Fruit fly (Drosophila melanogaster) whole organism, prepupa: ENCODE data around the gene CG46439.

Source experiments
- CG3032 ChIP-seq: fragments of 200-800 bp; optimal IDR thresholded peaks from 2 replicates; lab custom pipeline; 2019; ENCODE audit warnings: missing biosample characterization, mild to moderate bottlenecking, missing genetic modification characterization, moderate library complexity
- CG9139 ChIP-seq: fragments of 200-800 bp; sonication (Bioruptor generic); optimal IDR thresholded peaks from 3 replicates; lab custom pipeline; 2017; ENCODE audit warnings: missing biosample characterization, mild to moderate bottlenecking, missing genetic modification characterization
- Ets96B ChIP-seq: fragments of 200-800 bp; optimal IDR thresholded peaks from 2 replicates; lab custom pipeline; 2019; ENCODE audit warnings: missing biosample characterization, mild to moderate bottlenecking, missing genetic modification characterization, moderate library complexity
- Hr39 ChIP-seq: fragments of 200-800 bp; sonication (Bioruptor generic); optimal IDR thresholded peaks from 2 replicates; lab custom pipeline; 2016; ENCODE audit warnings: missing biosample characterization, missing genetic modification characterization
- Sox102F ChIP-seq: fragments of 200-800 bp; sonication (Bioruptor generic); optimal IDR thresholded peaks from 2 replicates; lab custom pipeline; 2016; ENCODE audit warnings: missing biosample characterization, mild to moderate bottlenecking, missing genetic modification characterization
- acj6 ChIP-seq: fragments of 200-800 bp; sonication (Bioruptor generic); optimal IDR thresholded peaks from 3 replicates; lab custom pipeline; 2016; ENCODE audit warnings: missing biosample characterization, missing genetic modification characterization
- fd59A ChIP-seq: fragments of 200-800 bp; sonication (Bioruptor generic); optimal IDR thresholded peaks from 2 replicates; lab custom pipeline; 2017; ENCODE audit warnings: missing biosample characterization, mild to moderate bottlenecking, missing genetic modification characterization, missing genetic modification reagents
- net ChIP-seq: fragments of 200-800 bp; sonication (Bioruptor generic); optimal IDR thresholded peaks from 3 replicates; lab custom pipeline; 2016; ENCODE audit warnings: missing biosample characterization, missing genetic modification characterization
- salr ChIP-seq, 2 experiments: fragments of 200-800 bp; sonication (Bioruptor generic); optimal IDR thresholded peaks; 3 replicates each; lab custom pipeline; 2016 to 2018; ENCODE audit warnings: missing biosample characterization in 2 of 2, missing genetic modification characterization in 2 of 2, mild to moderate bottlenecking in 1 of 2

DNA sequence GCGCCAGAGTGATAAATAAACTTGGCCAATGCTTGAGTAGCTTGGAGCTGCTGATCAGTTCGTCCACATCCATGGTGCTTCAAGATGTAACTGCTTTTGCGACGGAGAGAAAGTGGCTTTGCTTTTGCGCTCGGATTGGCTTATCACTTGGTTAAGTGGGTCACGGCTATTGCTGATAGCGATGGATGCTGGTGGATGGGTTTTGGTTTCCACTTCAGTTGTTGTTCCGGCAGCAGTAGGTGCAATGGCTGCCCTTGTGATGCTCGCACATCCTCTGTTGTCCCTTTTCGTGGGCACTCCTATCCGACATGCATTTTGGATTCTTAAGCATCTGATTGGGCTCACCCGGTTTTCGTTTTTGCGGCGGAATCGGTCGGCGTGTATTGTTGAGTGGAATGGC lies 1.8 kb downstream of the CG46439 start:
- no peak for TF ChIP-seq fd59A (GFP tag; lab: Kevin White, UChicago)
- TF ChIP-seq Sox102F (GFP tag; lab: Kevin White, UChicago) = no peak
- TF ChIP-seq Hr39 (GFP tag; lab: Kevin White, UChicago) = no peak
- no peak for TF ChIP-seq CG9139 (GFP tag; lab: Kevin White, UChicago)
- no peak for TF ChIP-seq Ets96B (tag; lab: Kevin White, UChicago)
- no peak for TF ChIP-seq CG3032 (tag; lab: Kevin White, UChicago)
- TF ChIP-seq salr (GFP tag; optimal IDR thresholded peaks at IDR 0.05; lab: Kevin White, UChicago) = no peak
- TF ChIP-seq net (GFP tag; lab: Kevin White, UChicago) = no peak
- TF ChIP-seq acj6 (GFP tag; lab: Kevin White, UChicago) = no peak
